Worm (Caenorhabditis elegans): ENCODE data around the gene ZC239.14.

ce11 chrII:3249406-3249805, 27.6 kb upstream of the ZC239.14 start, which contains the start of gene clec-124:
- TF ChIP-seq W03F9.2 (tag; optimal IDR thresholded peaks at IDR 0.05) (no peak), him-1 (tag; optimal IDR thresholded peaks at IDR 0.05) (no peak)
